Worm (Caenorhabditis elegans) whole organism, mixed stage, embryonic: ENCODE results near the gene Y51H4A.22.

Source experiments
- M03D4.4 ChIP-seq: sonication (generic microtip); optimal IDR thresholded peaks from 2 replicates; lab custom pipeline; 2017; ENCODE audit warnings: mild to moderate bottlenecking, missing genetic modification characterization, missing compliant biosample characterization
- bed-3 ChIP-seq: fragments of 200-800 bp; sonication (Bioruptor generic); optimal IDR thresholded peaks from 3 replicates; lab custom pipeline; 2018; ENCODE audit warnings: mild to moderate bottlenecking, missing genetic modification characterization, moderate library complexity, missing compliant biosample characterization
- blmp-1 ChIP-seq: fragments of 150-350 bp; optimal IDR thresholded peaks from 2 replicates; lab custom pipeline; 2014; ENCODE audit warnings: missing biosample characterization, missing genetic modification characterization
- ceh-39 ChIP-seq: fragments of 150-350 bp; optimal IDR thresholded peaks from 2 replicates; lab custom pipeline; 2014; ENCODE audit warnings: missing biosample characterization, missing genetic modification characterization
- ceh-43 ChIP-seq: fragments of 200-800 bp; sonication (Bioruptor generic); optimal IDR thresholded peaks from 2 replicates; lab custom pipeline; 2018; ENCODE audit warnings: mild to moderate bottlenecking, missing genetic modification characterization, moderate library complexity, missing compliant biosample characterization
- ceh-83 ChIP-seq: fragments of 200-800 bp; sonication (Bioruptor generic); optimal IDR thresholded peaks from 2 replicates; lab custom pipeline; 2018; ENCODE audit warnings: mild to moderate bottlenecking, missing genetic modification characterization, missing compliant biosample characterization
- ces-1 ChIP-seq: fragments of 150-350 bp; optimal IDR thresholded peaks from 2 replicates; lab custom pipeline; 2014; ENCODE audit warnings: missing biosample characterization, missing genetic modification reagents, missing genetic modification characterization
- cnd-1 ChIP-seq: fragments of 200-800 bp; sonication (Bioruptor generic); optimal IDR thresholded peaks from 2 replicates; lab custom pipeline; 2018; ENCODE audit warnings: mild to moderate bottlenecking, missing genetic modification characterization, missing compliant biosample characterization
- elt-1 ChIP-seq: sonication (generic microtip); optimal IDR thresholded peaks from 2 replicates; lab custom pipeline; 2017; ENCODE audit warnings: missing genetic modification characterization, mild to moderate bottlenecking, missing compliant biosample characterization, antibody characterized with exemption, moderate library complexity, borderline replicate concordance; ENCODE audit not compliant: insufficient read depth
- elt-3 ChIP-seq: fragments of 150-350 bp; optimal IDR thresholded peaks from 2 replicates; lab custom pipeline; 2014; ENCODE audit warnings: missing biosample characterization, missing genetic modification characterization
- flh-1 ChIP-seq: fragments of 200-800 bp; sonication (Bioruptor generic); optimal IDR thresholded peaks from 2 replicates; lab custom pipeline; 2018; ENCODE audit warnings: mild to moderate bottlenecking, missing genetic modification characterization, moderate library complexity, missing compliant biosample characterization
- ham-2 ChIP-seq: fragments of 200-800 bp; sonication (Bioruptor generic); optimal IDR thresholded peaks from 2 replicates; lab custom pipeline; 2018; ENCODE audit warnings: mild to moderate bottlenecking, missing genetic modification characterization, missing compliant biosample characterization
- hlh-1 ChIP-seq: fragments of 150-350 bp; optimal IDR thresholded peaks from 2 replicates; lab custom pipeline; 2014; ENCODE audit warnings: missing biosample characterization, missing genetic modification reagents, missing genetic modification characterization
- lin-13 ChIP-seq: fragments of 150-350 bp; optimal IDR thresholded peaks from 2 replicates; lab custom pipeline; 2014; ENCODE audit warnings: missing biosample characterization, missing genetic modification characterization
- lin-32 ChIP-seq: fragments of 200-800 bp; sonication (Bioruptor generic); optimal IDR thresholded peaks from 2 replicates; lab custom pipeline; 2018; ENCODE audit warnings: mild to moderate bottlenecking, missing genetic modification characterization, missing compliant biosample characterization
- lsy-2 ChIP-seq: fragments of 150-350 bp; optimal IDR thresholded peaks from 2 replicates; lab custom pipeline; 2014; ENCODE audit warnings: missing biosample characterization, missing genetic modification characterization
- mab-5 ChIP-seq: fragments of 150-350 bp; optimal IDR thresholded peaks from 2 replicates; lab custom pipeline; 2014; ENCODE audit warnings: missing biosample characterization, missing genetic modification characterization
- mep-1 ChIP-seq: fragments of 150-350 bp; optimal IDR thresholded peaks from 2 replicates; lab custom pipeline; 2017; ENCODE audit warnings: missing biosample characterization, missing genetic modification reagents, missing genetic modification characterization, inconsistent platforms
- mls-2 ChIP-seq: sonication (generic microtip); optimal IDR thresholded peaks from 2 replicates; lab custom pipeline; 2016; ENCODE audit warnings: mild to moderate bottlenecking, missing genetic modification characterization, moderate library complexity, missing compliant biosample characterization
- nhr-12 ChIP-seq: fragments of 150-350 bp; optimal IDR thresholded peaks from 2 replicates; lab custom pipeline; 2014; ENCODE audit warnings: missing biosample characterization, missing genetic modification characterization
- nhr-2 ChIP-seq: fragments of 150-350 bp; optimal IDR thresholded peaks from 2 replicates; lab custom pipeline; 2014; ENCODE audit warnings: missing biosample characterization, missing genetic modification characterization
- nhr-28 ChIP-seq: fragments of 150-350 bp; optimal IDR thresholded peaks from 2 replicates; lab custom pipeline; 2014; ENCODE audit warnings: missing biosample characterization, missing genetic modification characterization
- nhr-76 ChIP-seq: sonication (generic microtip); optimal IDR thresholded peaks from 2 replicates; lab custom pipeline; 2017; ENCODE audit warnings: missing biosample characterization, missing genetic modification characterization
- pha-4 ChIP-seq: fragments of 150-350 bp; optimal IDR thresholded peaks from 2 replicates; lab custom pipeline; 2018; ENCODE audit warnings: missing biosample characterization, missing genetic modification reagents, missing genetic modification characterization
- sem-2 ChIP-seq: fragments of 200-800 bp; sonication (Bioruptor generic); optimal IDR thresholded peaks from 2 replicates; lab custom pipeline; 2018; ENCODE audit warnings: mild to moderate bottlenecking, missing genetic modification characterization, missing compliant biosample characterization
- snpc-4 ChIP-seq: fragments of 150-350 bp; optimal IDR thresholded peaks from 2 replicates; lab custom pipeline; 2014; ENCODE audit warnings: missing biosample characterization, missing genetic modification characterization
- sptf-1 ChIP-seq: sonication (generic microtip); optimal IDR thresholded peaks from 2 replicates; lab custom pipeline; 2017; ENCODE audit warnings: mild to moderate bottlenecking, missing genetic modification characterization, moderate library complexity, missing compliant biosample characterization
- tbx-8 ChIP-seq: fragments of 200-800 bp; sonication (Bioruptor generic); optimal IDR thresholded peaks from 2 replicates; lab custom pipeline; 2018; ENCODE audit warnings: mild to moderate bottlenecking, missing genetic modification characterization, moderate library complexity, missing compliant biosample characterization
- unc-120 ChIP-seq: sonication (generic microtip); optimal IDR thresholded peaks from 2 replicates; lab custom pipeline; 2017; ENCODE audit warnings: missing genetic modification characterization, missing compliant biosample characterization; ENCODE audit not compliant: poor library complexity, severe bottlenecking
- unc-39 ChIP-seq: fragments of 150-350 bp; optimal IDR thresholded peaks from 2 replicates; lab custom pipeline; 2014; ENCODE audit warnings: missing biosample characterization, missing genetic modification characterization
- unc-62 ChIP-seq: fragments of 150-350 bp; optimal IDR thresholded peaks from 2 replicates; lab custom pipeline; 2014; ENCODE audit warnings: missing biosample characterization, missing genetic modification reagents, missing genetic modification characterization
- zip-8 ChIP-seq: fragments of 150-350 bp; optimal IDR thresholded peaks from 2 replicates; lab custom pipeline; 2014; ENCODE audit warnings: missing biosample characterization, missing genetic modification characterization
- ztf-11 ChIP-seq: fragments of 150-350 bp; optimal IDR thresholded peaks from 2 replicates; lab custom pipeline; 2014; ENCODE audit warnings: missing biosample characterization, missing genetic modification characterization

Y51H4A.22 gene

ce11 chrIV:16735957-16736356 lies 15.4 kb downstream of the Y51H4A.22 start, which contains the start of gene Y51H4A.25:
Y51H4A.25 (plus strand) TSS chrIV:16736329.
- TF ChIP-seq bed-3 (GFP tag; lab: Kevin White, UChicago), result no peak
- no peak for TF ChIP-seq nhr-12 (tag; lab: Kevin White, UChicago)
- TF ChIP-seq unc-39 (tag; lab: Kevin White, UChicago), result no peak
- no peak for TF ChIP-seq flh-1 (GFP tag; lab: Kevin White, UChicago)
- no peak for TF ChIP-seq lin-32 (GFP tag; lab: Kevin White, UChicago)
- TF ChIP-seq tbx-8 (GFP tag; lab: Kevin White, UChicago), result no peak
- TF ChIP-seq ceh-39 (tag; lab: Kevin White, UChicago), result no peak
- TF ChIP-seq snpc-4, result no peak
- TF ChIP-seq pha-4 (tag; lab: Kevin White, UChicago), result no peak
- TF ChIP-seq elt-3 (tag; lab: Kevin White, UChicago), result no peak
- no peak for TF ChIP-seq hlh-1
- TF ChIP-seq sem-2 (GFP tag; lab: Kevin White, UChicago), result no peak

- TF ChIP-seq elt-1 (no peak), lin-13 (no peak), nhr-12 (tag; lab: Kevin White, UChicago) (no peak), ceh-83 (GFP tag; lab: Kevin White, UChicago) (no peak), sptf-1 (tag; lab: Kevin White, UChicago) (no peak), tbx-8 (GFP tag; lab: Kevin White, UChicago) (no peak), nhr-76 (tag; lab: Kevin White, UChicago) (no peak), blmp-1 (tag; lab: Kevin White, UChicago) (no peak), mep-1 (tag; lab: Kevin White, UChicago) (no peak)
These were observed 20.3 kb downstream of the Y51H4A.22 start, which contains the start of gene Y51H4A.24 for ce11 chrIV:16740769-16741168. Y51H4A.24 (minus strand) TSS chrIV:16740869.

- TF ChIP-seq cnd-1 (tag; lab: Kevin White, UChicago) (no peak), mab-5 (tag; lab: Kevin White, UChicago) (no peak), lin-32 (GFP tag; lab: Kevin White, UChicago) (no peak), ham-2 (no peak), mls-2 (tag; lab: Kevin White, UChicago) (no peak), unc-120 (tag; lab: Kevin White, UChicago) (no peak), ceh-43 (no peak), flh-1 (GFP tag; lab: Kevin White, UChicago) (no peak), blmp-1 (tag; lab: Kevin White, UChicago) (no peak), unc-39 (tag; lab: Kevin White, UChicago) (no peak), sem-2 (GFP tag; lab: Kevin White, UChicago) (no peak), hlh-1 (no peak), ztf-11 (tag; lab: Kevin White, UChicago) (no peak), ces-1 (GFP tag; lab: Kevin White, UChicago) (no peak), nhr-12 (tag; lab: Kevin White, UChicago) (no peak), sptf-1 (tag; lab: Kevin White, UChicago) (no peak), M03D4.4 (no peak)
These were observed 23.0 kb downstream of the Y51H4A.22 start, which contains the start of gene Y43D4A.1 for ce11 chrIV:16743530-16743929. Y43D4A.1 (plus strand) TSS chrIV:16743830.

ce11 chrIV:16751087-16751486 lies 30.6 kb downstream of the Y51H4A.22 start:
- TF ChIP-seq unc-62 (GFP tag; lab: Kevin White, UChicago) (no peak), nhr-12 (tag; lab: Kevin White, UChicago) (no peak), nhr-28 (tag; lab: Kevin White, UChicago) (no peak), ces-1 (GFP tag; lab: Kevin White, UChicago) (no peak), elt-3 (tag; lab: Kevin White, UChicago) (no peak), lsy-2 (tag; lab: Kevin White, UChicago) (no peak), lin-13 (no peak), zip-8 (no peak), ham-2 (no peak), blmp-1 (tag; lab: Kevin White, UChicago) (no peak), hlh-1 (no peak), unc-120 (tag; lab: Kevin White, UChicago) (no peak), bed-3 (GFP tag; lab: Kevin White, UChicago) (no peak), mls-2 (tag; lab: Kevin White, UChicago) (no peak), mep-1 (tag; lab: Kevin White, UChicago) (no peak), nhr-2 (tag; lab: Kevin White, UChicago) (no peak)
